Worm (Caenorhabditis elegans) whole organism, mixed stage, embryonic: ENCODE measurements around the gene nspd-9.

Experiments used
- cnd-1 ChIP-seq: fragments of 200-800 bp; sonication (Bioruptor generic); optimal IDR thresholded peaks from 2 replicates; lab custom pipeline; 2018; ENCODE audit warnings: mild to moderate bottlenecking, missing genetic modification characterization, missing compliant biosample characterization
- ham-2 ChIP-seq: fragments of 200-800 bp; sonication (Bioruptor generic); optimal IDR thresholded peaks from 2 replicates; lab custom pipeline; 2018; ENCODE audit warnings: mild to moderate bottlenecking, missing genetic modification characterization, missing compliant biosample characterization
- ztf-11 ChIP-seq: fragments of 150-350 bp; optimal IDR thresholded peaks from 2 replicates; lab custom pipeline; 2014; ENCODE audit warnings: missing biosample characterization, missing genetic modification characterization

- TF ChIP-seq cnd-1 (tag; lab: Kevin White, UChicago) (no peak), ham-2 (GFP tag; lab: Kevin White, UChicago) (no peak), ztf-11 (tag; lab: Kevin White, UChicago) (no peak)
Observed at ce11 chrIII:4806345-4806744, 23.8 kb downstream of the nspd-9 start.
